Fruit fly (Drosophila melanogaster) whole organism, pupa: ENCODE data around the gene Osi9.

Experiments used
- CG10348 ChIP-seq: fragments of 200-800 bp; sonication (Bioruptor generic); IDR thresholded peaks from 2 replicates; pipeline ENCODE4 v1.3.6; 2022; ENCODE audit warnings: missing biosample characterization, missing genetic modification characterization
- CG12605 ChIP-seq: fragments of 200-800 bp; sonication (Bioruptor generic); IDR thresholded peaks from 2 replicates; pipeline ENCODE4 v1.3.6; 2022; ENCODE audit warnings: missing biosample characterization, missing genetic modification characterization
- CG13204 ChIP-seq: fragments of 200-800 bp; sonication (Bioruptor generic); optimal IDR thresholded peaks from 2 replicates; lab custom pipeline; 2018; ENCODE audit warnings: missing biosample characterization, mild to moderate bottlenecking, missing genetic modification characterization, moderate library complexity
- CG14655 ChIP-seq: fragments of 200-800 bp; sonication (Bioruptor generic); optimal IDR thresholded peaks from 3 replicates; lab custom pipeline; 2017; ENCODE audit warnings: mild to moderate bottlenecking, missing biosample characterization, missing genetic modification reagents, missing genetic modification characterization
- CG15710 ChIP-seq: fragments of 200-800 bp; sonication (Bioruptor generic); optimal IDR thresholded peaks from 2 replicates; lab custom pipeline; 2018; ENCODE audit warnings: missing biosample characterization, mild to moderate bottlenecking, missing genetic modification characterization, moderate library complexity
- CG17806 ChIP-seq: fragments of 200-800 bp; sonication (Bioruptor generic); optimal IDR thresholded peaks from 2 replicates; lab custom pipeline; 2018; ENCODE audit warnings: missing biosample characterization, mild to moderate bottlenecking, missing genetic modification characterization, moderate library complexity
- CG32121 ChIP-seq: fragments of 200-800 bp; sonication (Bioruptor generic); IDR thresholded peaks from 2 replicates; pipeline ENCODE4 v1.3.6; 2022; ENCODE audit warnings: missing biosample characterization, missing genetic modification characterization
- CG34367 ChIP-seq: fragments of 200-800 bp; sonication (Bioruptor generic); optimal IDR thresholded peaks from 2 replicates; lab custom pipeline; 2018; ENCODE audit warnings: missing biosample characterization, mild to moderate bottlenecking, missing genetic modification characterization
- CG4496 ChIP-seq: fragments of 200-800 bp; sonication (Bioruptor generic); IDR thresholded peaks from 3 replicates; pipeline ENCODE4 v1.3.6; 2022; ENCODE audit warnings: missing biosample characterization, missing genetic modification characterization
- CG8159 ChIP-seq: fragments of 200-800 bp; sonication (Bioruptor generic); optimal IDR thresholded peaks from 3 replicates; lab custom pipeline; 2018; ENCODE audit warnings: missing biosample characterization, mild to moderate bottlenecking, missing genetic modification characterization, moderate library complexity
- CG8301 ChIP-seq: fragments of 200-800 bp; sonication (Bioruptor generic); optimal IDR thresholded peaks from 2 replicates; lab custom pipeline; 2018; ENCODE audit warnings: missing biosample characterization, mild to moderate bottlenecking, missing genetic modification characterization
- CG9948 ChIP-seq: fragments of 200-800 bp; sonication (Bioruptor generic); optimal IDR thresholded peaks from 2 replicates; lab custom pipeline; 2018; ENCODE audit warnings: missing biosample characterization, mild to moderate bottlenecking, missing genetic modification characterization, moderate library complexity
- D1 ChIP-seq: fragments of 200-800 bp; sonication (Bioruptor generic); optimal IDR thresholded peaks from 2 replicates; lab custom pipeline; 2018; ENCODE audit warnings: missing biosample characterization, mild to moderate bottlenecking, missing genetic modification characterization, moderate library complexity
- EcR ChIP-seq: fragments of 200-800 bp; sonication (Bioruptor generic); optimal IDR thresholded peaks from 3 replicates; lab custom pipeline; 2019; ENCODE audit warnings: missing biosample characterization, missing genetic modification characterization, mild to moderate bottlenecking, moderate library complexity, missing genetic modification reagents
- Ets98B ChIP-seq: fragments of 200-800 bp; sonication (Bioruptor generic); IDR thresholded peaks from 2 replicates; pipeline ENCODE4 v1.3.6; 2022; ENCODE audit warnings: missing biosample characterization, missing genetic modification characterization
- Pif1A ChIP-seq: fragments of 200-800 bp; sonication (Bioruptor generic); optimal IDR thresholded peaks from 3 replicates; lab custom pipeline; 2016; ENCODE audit warnings: missing biosample characterization, missing genetic modification characterization
- Pif1B ChIP-seq: fragments of 200-800 bp; sonication (Bioruptor generic); optimal IDR thresholded peaks from 3 replicates; lab custom pipeline; 2016; ENCODE audit warnings: missing biosample characterization, missing genetic modification characterization
- Snoo ChIP-seq: fragments of 200-800 bp; sonication (Bioruptor generic); optimal IDR thresholded peaks from 3 replicates; lab custom pipeline; 2017; ENCODE audit warnings: missing biosample characterization, mild to moderate bottlenecking, missing genetic modification characterization, inconsistent platforms
- fd96Ca ChIP-seq: fragments of 200-800 bp; sonication (Bioruptor generic); IDR thresholded peaks from 3 replicates; pipeline ENCODE4 v1.3.6; 2022; ENCODE audit warnings: missing biosample characterization, missing genetic modification characterization
- gl ChIP-seq: fragments of 200-800 bp; sonication (Bioruptor generic); optimal IDR thresholded peaks from 2 replicates; lab custom pipeline; 2018; ENCODE audit warnings: missing biosample characterization, mild to moderate bottlenecking, missing genetic modification characterization
- rn ChIP-seq: fragments of 200-800 bp; sonication (Bioruptor generic); IDR thresholded peaks from 2 replicates; pipeline ENCODE4 v1.3.6; 2022; ENCODE audit warnings: missing biosample characterization, missing genetic modification characterization

The Osi9 gene

DNA sequence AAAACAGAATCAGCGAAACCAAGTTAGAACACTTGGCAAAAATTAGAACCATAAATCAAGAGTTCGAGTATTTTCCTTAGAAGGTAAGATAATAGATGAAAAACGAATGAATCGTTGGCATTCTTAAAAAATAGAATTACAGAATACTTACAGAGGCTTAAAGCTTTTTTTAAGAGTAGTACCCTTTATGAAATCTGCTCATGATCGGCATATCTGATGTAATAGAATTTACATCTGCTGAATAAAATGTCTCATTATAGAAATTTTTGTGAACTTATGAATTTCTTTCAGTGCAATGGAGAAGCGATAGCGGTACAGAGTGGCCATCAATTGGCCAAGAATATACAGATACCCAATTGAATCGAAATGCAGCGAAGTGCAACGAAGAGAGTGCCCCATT, 31.4 kb downstream of the Osi9 start, which contains the start of gene Osi13:
Gene Osi13, plus strand, starts transcription at position 301 of the 400 bp plus-strand sequence.
- TF ChIP-seq fd96Ca (GFP tag; lab: Robert Waterston, UW) (no peak), CG9948 (tag; lab: Kevin White, UChicago) (no peak), CG17806 (no peak), CG14655 (GFP tag; lab: Kevin White, UChicago) (peak; percentile 10), EcR (GFP tag; lab: Kevin White, UChicago) (no peak), CG8301 (tag; lab: Kevin White, UChicago) (peak; percentile 11), CG34367 (no peak), CG8159 (tag; lab: Kevin White, UChicago) (no peak)

DNA sequence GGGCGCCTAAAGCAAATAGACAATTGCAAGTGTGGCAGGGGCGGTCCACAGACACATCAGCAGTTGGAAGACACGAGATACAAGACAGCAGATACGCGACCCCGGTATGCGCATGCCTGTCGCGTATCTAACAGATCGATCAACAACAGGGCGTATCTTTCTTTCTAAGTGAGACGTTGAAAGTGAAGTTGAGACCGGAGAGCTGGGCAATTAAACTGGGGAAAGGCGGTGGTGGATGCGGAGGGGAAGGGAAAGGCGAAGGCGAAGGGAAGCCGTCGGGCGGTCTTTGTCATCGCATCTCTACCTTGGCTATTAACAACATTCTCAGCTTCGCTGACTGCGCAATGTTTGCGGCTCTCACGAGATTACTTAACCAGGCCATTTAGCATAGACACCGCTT, 34.0 kb downstream of the Osi9 start:
- no peak for TF ChIP-seq CG34367
- no peak for TF ChIP-seq CG17806
- no peak for TF ChIP-seq D1 (tag; lab: Kevin White, UChicago)
- no peak for TF ChIP-seq CG15710
- TF ChIP-seq CG10348: no peak
- TF ChIP-seq Snoo: no peak
- TF ChIP-seq CG13204: no peak
- no peak for TF ChIP-seq gl (tag; lab: Kevin White, UChicago)
- TF ChIP-seq CG12605: no peak
- no peak for TF ChIP-seq fd96Ca (GFP tag; lab: Robert Waterston, UW)
- no peak for TF ChIP-seq CG32121
- TF ChIP-seq CG8301 (tag; lab: Kevin White, UChicago): no peak
- TF ChIP-seq Pif1B (GFP tag; lab: Kevin White, UChicago): no peak
- TF ChIP-seq Ets98B: no peak
- no peak for TF ChIP-seq EcR (GFP tag; lab: Kevin White, UChicago)
- TF ChIP-seq rn: no peak
- TF ChIP-seq CG9948 (tag; lab: Kevin White, UChicago): no peak
- TF ChIP-seq CG8159 (tag; lab: Kevin White, UChicago): no peak
- TF ChIP-seq CG14655 (GFP tag; lab: Kevin White, UChicago): no peak
- no peak for TF ChIP-seq CG4496

DNA sequence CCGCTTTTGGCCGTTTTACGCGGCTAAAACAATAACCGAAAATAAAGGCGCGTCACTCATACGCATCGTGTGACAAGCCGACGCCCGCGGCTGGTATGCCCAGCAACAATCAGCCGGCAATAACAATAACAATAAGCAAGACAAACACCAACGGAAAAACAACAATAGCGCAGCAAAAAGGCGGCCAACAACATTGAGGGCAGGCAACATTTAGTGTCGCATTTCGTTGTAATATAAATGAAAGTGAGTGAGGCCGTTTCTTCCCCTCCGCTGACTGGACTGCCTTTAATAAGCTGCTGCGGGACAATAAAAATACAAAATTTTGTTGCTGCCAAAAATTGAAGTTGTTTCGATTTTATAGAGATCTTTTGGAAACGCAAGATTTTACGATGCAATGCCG, 37.2 kb downstream of the Osi9 start:
- TF ChIP-seq CG8301 (tag; lab: Kevin White, UChicago) (no peak), CG14655 (GFP tag; lab: Kevin White, UChicago) (no peak), EcR (GFP tag; lab: Kevin White, UChicago) (no peak), Snoo (no peak), Pif1B (GFP tag; lab: Kevin White, UChicago) (no peak), gl (tag; lab: Kevin White, UChicago) (no peak), CG10348 (no peak), CG34367 (no peak), CG13204 (no peak), CG8159 (tag; lab: Kevin White, UChicago) (no peak), CG15710 (no peak), Pif1A (GFP tag; lab: Kevin White, UChicago) (no peak)

DNA sequence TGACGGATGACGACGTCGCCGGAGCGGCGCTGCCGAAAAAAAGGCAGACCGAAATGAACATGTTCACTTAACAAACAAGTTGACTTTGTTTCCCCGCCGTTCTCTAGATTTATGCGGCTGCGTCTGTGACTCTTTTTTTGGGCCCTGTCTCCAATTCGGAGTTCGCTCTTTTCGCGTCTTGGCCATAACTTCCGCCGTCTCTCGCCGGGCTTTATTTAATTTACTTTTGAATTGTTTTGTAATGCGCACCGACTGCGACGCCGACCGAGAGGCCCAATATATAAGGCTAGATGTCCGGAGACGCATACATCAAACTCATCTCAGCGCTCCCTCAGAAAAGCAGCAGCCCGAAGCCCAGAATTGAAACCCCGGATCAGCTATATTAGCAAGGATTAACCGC, 38.8 kb downstream of the Osi9 start, which contains the start of gene Osi14:
Gene Osi14, plus strand, starts transcription at position 301 of the 400 bp plus-strand sequence.
- TF ChIP-seq CG32121 (no peak), CG9948 (tag; lab: Kevin White, UChicago) (no peak), gl (tag; lab: Kevin White, UChicago) (no peak), CG15710 (no peak), Ets98B (no peak), CG34367 (no peak), EcR (GFP tag; lab: Kevin White, UChicago) (no peak), CG14655 (GFP tag; lab: Kevin White, UChicago) (no peak), CG8301 (tag; lab: Kevin White, UChicago) (no peak)

DNA sequence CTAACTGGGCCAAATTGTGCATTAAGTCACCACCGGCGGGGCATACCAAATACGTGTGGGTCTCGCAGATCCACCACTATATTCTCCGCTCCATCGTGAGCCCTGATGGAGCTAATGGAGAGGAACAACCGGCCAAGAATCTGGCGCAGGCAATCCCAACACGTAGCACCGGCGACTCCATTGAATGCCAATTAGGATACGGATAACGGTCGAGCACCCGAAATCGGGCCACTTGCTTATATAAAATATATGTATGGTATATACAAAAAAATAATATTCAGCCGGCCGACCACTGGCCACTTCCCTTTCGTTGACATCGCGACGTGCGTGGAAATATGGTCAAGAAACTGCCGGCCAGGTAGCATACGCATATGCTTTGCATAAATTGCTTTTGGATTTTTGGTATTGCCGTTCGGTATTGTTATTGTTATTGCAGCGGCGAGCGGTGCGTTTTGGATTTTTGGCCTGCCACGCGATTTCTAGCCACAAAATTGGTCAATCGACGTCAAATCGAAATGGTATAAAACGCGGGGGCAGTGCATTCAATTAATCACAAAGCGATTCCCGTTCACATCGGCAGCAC, 41.3 kb downstream of the Osi9 start, which contains the start of gene Osi15:
Gene Osi15, plus strand, starts transcription at position 548 of the 583 bp plus-strand sequence.
- TF ChIP-seq CG34367 (no peak), CG32121 (no peak), CG14655 (GFP tag; lab: Kevin White, UChicago) (no peak), CG9948 (tag; lab: Kevin White, UChicago) (no peak), EcR (GFP tag; lab: Kevin White, UChicago) (no peak), CG8159 (tag; lab: Kevin White, UChicago) (no peak), D1 (tag; lab: Kevin White, UChicago) (no peak), gl (tag; lab: Kevin White, UChicago) (no peak), CG10348 (no peak), CG17806 (no peak), fd96Ca (GFP tag; lab: Robert Waterston, UW) (no peak), CG8301 (tag; lab: Kevin White, UChicago) (no peak), rn (no peak), CG13204 (no peak), CG15710 (no peak), Pif1A (GFP tag; lab: Kevin White, UChicago) (no peak), CG12605 (no peak), Ets98B (no peak)

DNA sequence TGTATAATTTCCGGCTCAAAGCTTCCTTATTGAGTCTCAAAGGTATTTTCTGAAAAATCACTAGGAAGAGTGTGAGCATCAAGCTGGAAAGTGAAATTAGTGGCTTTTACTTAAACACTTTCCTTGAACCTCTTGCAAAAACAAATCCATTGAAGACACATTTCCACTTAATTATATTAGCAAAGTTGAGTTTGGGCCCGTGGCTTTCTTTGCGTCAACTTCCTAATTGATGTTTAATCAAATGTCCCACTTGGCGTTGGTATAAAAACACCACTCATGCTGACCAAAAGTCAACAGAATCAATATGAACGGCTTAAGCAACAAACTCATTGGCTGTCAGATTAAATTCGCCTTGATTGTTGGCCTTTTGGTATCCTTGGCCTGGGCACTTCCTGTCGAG, 43.7 kb downstream of the Osi9 start, which contains the start of gene CG46396:
Gene CG46396, plus strand, starts transcription at position 301 of the 400 bp plus-strand sequence.
- TF ChIP-seq CG4496 (no peak), CG13204 (no peak), Pif1B (GFP tag; lab: Kevin White, UChicago) (no peak), EcR (GFP tag; lab: Kevin White, UChicago) (no peak), rn (no peak)

DNA sequence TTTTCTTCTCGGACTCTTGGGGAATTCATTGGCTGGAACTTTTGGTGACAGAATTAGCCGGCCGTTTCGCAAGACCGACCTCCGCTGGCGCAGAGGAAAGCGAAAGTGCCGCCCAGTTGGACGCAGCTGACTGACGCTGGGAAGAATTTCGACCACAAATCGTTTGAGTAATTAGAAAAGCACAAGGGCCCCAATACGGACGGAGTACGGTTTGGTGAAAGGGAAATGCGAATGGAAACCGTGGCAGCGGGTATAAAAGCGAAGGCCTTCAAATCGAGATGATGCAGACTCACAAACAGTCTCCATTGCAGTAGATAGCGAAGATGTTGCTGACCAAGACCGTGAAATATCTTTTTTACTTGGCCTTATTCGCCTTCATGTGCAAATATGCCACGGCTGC, 44.9 kb downstream of the Osi9 start, which contains the start of gene Osi16:
Gene Osi16, plus strand, starts transcription at position 301 of the 400 bp plus-strand sequence.
- TF ChIP-seq CG34367: no peak
- TF ChIP-seq CG10348: no peak
- no peak for TF ChIP-seq CG14655 (GFP tag; lab: Kevin White, UChicago)
- TF ChIP-seq CG4496: no peak
- no peak for TF ChIP-seq gl (tag; lab: Kevin White, UChicago)
- no peak for TF ChIP-seq CG8301 (tag; lab: Kevin White, UChicago)
- TF ChIP-seq, all 21 proteins: peak for 0
